Worm (Caenorhabditis elegans) whole organism, L1 larva: ENCODE measurements around the gene R102.4.
A peak's percentile ranks its signal among the peaks of the same experiment; 100 is the strongest.

ENCODE experiments used
- C16A3.4 ChIP-seq: fragments of 150-350 bp; optimal IDR thresholded peaks from 2 replicates; lab custom pipeline; 2014; ENCODE audit warnings: missing biosample characterization, missing genetic modification characterization
- F16B12.6 ChIP-seq: fragments of 150-350 bp; optimal IDR thresholded peaks from 2 replicates; lab custom pipeline; 2014; ENCODE audit warnings: missing biosample characterization, missing genetic modification characterization
- aha-1 ChIP-seq: fragments of 150-350 bp; optimal IDR thresholded peaks from 2 replicates; lab custom pipeline; 2014; ENCODE audit warnings: missing biosample characterization, missing genetic modification characterization
- alr-1 ChIP-seq: fragments of 200-800 bp; sonication (Bioruptor generic); optimal IDR thresholded peaks from 2 replicates; lab custom pipeline; 2018; ENCODE audit warnings: borderline replicate concordance, mild to moderate bottlenecking, missing genetic modification characterization, missing compliant biosample characterization
- blmp-1 ChIP-seq: fragments of 150-350 bp; optimal IDR thresholded peaks from 2 replicates; lab custom pipeline; 2014; ENCODE audit warnings: missing biosample characterization, missing genetic modification characterization
- ceh-82 ChIP-seq, 3 experiments: fragments of 150-350 bp in 1 of 3; sonication (generic microtip) in 2 of 3; optimal IDR thresholded peaks; 2 replicates each; lab custom pipeline; 2014 to 2017; ENCODE audit warnings: missing biosample characterization in 3 of 3, missing genetic modification characterization in 3 of 3
- ceh-90 ChIP-seq: sonication (generic microtip); optimal IDR thresholded peaks from 2 replicates; lab custom pipeline; 2016; ENCODE audit warnings: missing genetic modification characterization, missing compliant biosample characterization
- ces-1 ChIP-seq: fragments of 150-350 bp; optimal IDR thresholded peaks from 2 replicates; lab custom pipeline; 2014; ENCODE audit warnings: missing biosample characterization, missing genetic modification reagents, missing genetic modification characterization
- dpl-1 ChIP-seq, 3 experiments: fragments of 150-350 bp in 2 of 3; sonication (generic microtip) in 1 of 3; optimal IDR thresholded peaks; 2 replicates each; lab custom pipeline; 2014 to 2017; ENCODE audit warnings: missing biosample characterization in 3 of 3, missing genetic modification characterization in 3 of 3, missing genetic modification reagents in 3 of 3
- dsc-1 ChIP-seq: sonication (generic microtip); optimal IDR thresholded peaks from 2 replicates; lab custom pipeline; 2016; ENCODE audit warnings: mild to moderate bottlenecking, missing genetic modification characterization, missing compliant biosample characterization
- efl-1 ChIP-seq, 4 experiments: fragments of 150-350 bp; optimal IDR thresholded peaks in 3 of 4; peaks in 1 of 4; 1 replicate in 1 of 4; 2 replicates in 3 of 4; lab custom pipeline; 2014; ENCODE audit warnings: missing biosample characterization in 2 of 4, missing genetic modification characterization in 2 of 4, missing genetic modification reagents in 2 of 4
- efl-3 ChIP-seq: fragments of 200-800 bp; sonication (Bioruptor generic); optimal IDR thresholded peaks from 2 replicates; lab custom pipeline; 2018; ENCODE audit warnings: mild to moderate bottlenecking, missing genetic modification characterization, missing compliant biosample characterization
- egl-27 ChIP-seq, 2 experiments: fragments of 150-350 bp in 1 of 2; sonication (generic microtip); optimal IDR thresholded peaks; 3 replicates each; lab custom pipeline; 2017 to 2018; ENCODE audit warnings: missing biosample characterization in 2 of 2, missing genetic modification characterization in 2 of 2, missing genetic modification reagents in 2 of 2
- elt-3 ChIP-seq, 6 experiments: fragments of 150-350 bp in 1 of 6; sonication (generic microtip); optimal IDR thresholded peaks; 2 replicates each; lab custom pipeline; 2017 to 2018; ENCODE audit warnings: missing biosample characterization in 6 of 6, missing genetic modification characterization in 6 of 6, inconsistent platforms in 1 of 6
- ets-5 ChIP-seq: fragments of 200-800 bp; sonication (Bioruptor generic); IDR thresholded peaks from 2 replicates; pipeline ENCODE4 v1.3.6; 2022; ENCODE audit warnings: missing genetic modification characterization, missing compliant biosample characterization
- fkh-8 ChIP-seq: sonication (generic microtip); optimal IDR thresholded peaks from 2 replicates; lab custom pipeline; 2016; ENCODE audit warnings: mild to moderate bottlenecking, missing genetic modification characterization, missing compliant biosample characterization
- fos-1 ChIP-seq: fragments of 150-350 bp; optimal IDR thresholded peaks from 2 replicates; lab custom pipeline; 2014; ENCODE audit warnings: missing biosample characterization, missing genetic modification characterization
- grh-1 ChIP-seq: fragments of 200-800 bp; sonication (Bioruptor generic); IDR thresholded peaks from 2 replicates; pipeline ENCODE4 v1.3.6; 2022; ENCODE audit warnings: missing genetic modification reagents, missing genetic modification characterization, missing compliant biosample characterization
- hlh-4 ChIP-seq: sonication (generic microtip); optimal IDR thresholded peaks from 2 replicates; lab custom pipeline; 2016; ENCODE audit warnings: mild to moderate bottlenecking, missing genetic modification characterization, missing compliant biosample characterization
- hpl-2 ChIP-seq: fragments of 150-350 bp; optimal IDR thresholded peaks from 2 replicates; lab custom pipeline; 2014; ENCODE audit warnings: missing biosample characterization, missing genetic modification reagents, missing genetic modification characterization
- irx-1 ChIP-seq: sonication (generic microtip); optimal IDR thresholded peaks from 2 replicates; lab custom pipeline; 2016; ENCODE audit warnings: missing genetic modification characterization, missing compliant biosample characterization
- jun-1 ChIP-seq: fragments of 150-350 bp; optimal IDR thresholded peaks from 2 replicates; lab custom pipeline; 2014; ENCODE audit warnings: missing biosample characterization, missing genetic modification reagents, missing genetic modification characterization
- lin-13 ChIP-seq: fragments of 150-350 bp; optimal IDR thresholded peaks from 2 replicates; lab custom pipeline; 2014; ENCODE audit warnings: missing biosample characterization, missing genetic modification reagents, missing genetic modification characterization
- lin-14 ChIP-seq: fragments of 200-800 bp; sonication (Bioruptor generic); optimal IDR thresholded peaks from 2 replicates; lab custom pipeline; 2018; ENCODE audit warnings: mild to moderate bottlenecking, missing genetic modification characterization, moderate library complexity, missing compliant biosample characterization
- lin-15B ChIP-seq: fragments of 150-350 bp; sonication (generic microtip); optimal IDR thresholded peaks from 3 replicates; lab custom pipeline; 2014; ENCODE audit warnings: missing biosample characterization, missing genetic modification characterization
- lir-3 ChIP-seq: sonication (generic microtip); optimal IDR thresholded peaks from 2 replicates; lab custom pipeline; 2016; ENCODE audit warnings: mild to moderate bottlenecking, missing genetic modification characterization, moderate library complexity, missing compliant biosample characterization; ENCODE audit not compliant: poor library complexity
- lsy-2 ChIP-seq, 2 experiments: fragments of 150-350 bp; optimal IDR thresholded peaks; 2 replicates each; lab custom pipeline; 2014; ENCODE audit warnings: missing biosample characterization in 2 of 2, missing genetic modification characterization in 2 of 2
- mdl-1 ChIP-seq, 2 experiments: fragments of 150-350 bp; optimal IDR thresholded peaks; 2 replicates each; lab custom pipeline; 2014 to 2017; ENCODE audit warnings: missing biosample characterization in 2 of 2, missing genetic modification characterization in 2 of 2, inconsistent platforms in 1 of 2
- mef-2 ChIP-seq: fragments of 150-350 bp; optimal IDR thresholded peaks from 2 replicates; lab custom pipeline; 2014; ENCODE audit warnings: missing biosample characterization, missing genetic modification characterization
- nhr-11 ChIP-seq: fragments of 150-350 bp; optimal IDR thresholded peaks from 2 replicates; lab custom pipeline; 2014; ENCODE audit warnings: missing biosample characterization, missing genetic modification characterization
- nhr-12 ChIP-seq: sonication (generic microtip); optimal IDR thresholded peaks from 2 replicates; lab custom pipeline; 2017; ENCODE audit warnings: missing biosample characterization, missing genetic modification characterization
- nhr-19 ChIP-seq: fragments of 200-800 bp; sonication (Bioruptor generic); conservative IDR thresholded peaks from 2 replicates; pipeline ENCODE4 v1.3.6; 2022; ENCODE audit warnings: missing genetic modification characterization, missing compliant biosample characterization
- nhr-28 ChIP-seq: fragments of 150-350 bp; optimal IDR thresholded peaks from 2 replicates; lab custom pipeline; 2014; ENCODE audit warnings: missing biosample characterization, missing genetic modification characterization
- nhr-71 ChIP-seq: sonication (generic microtip); optimal IDR thresholded peaks from 2 replicates; lab custom pipeline; 2016; ENCODE audit warnings: mild to moderate bottlenecking, missing genetic modification characterization, moderate library complexity, missing compliant biosample characterization
- nhr-84 ChIP-seq: sonication (generic microtip); optimal IDR thresholded peaks from 2 replicates; lab custom pipeline; 2017; ENCODE audit warnings: missing biosample characterization, missing genetic modification characterization
- rnt-1 ChIP-seq: sonication (generic microtip); optimal IDR thresholded peaks from 2 replicates; lab custom pipeline; 2016; ENCODE audit warnings: mild to moderate bottlenecking, missing genetic modification characterization, moderate library complexity, missing compliant biosample characterization
- sptf-1 ChIP-seq: fragments of 150-350 bp; optimal IDR thresholded peaks from 2 replicates; lab custom pipeline; 2014; ENCODE audit warnings: missing biosample characterization, missing genetic modification characterization
- sup-37 ChIP-seq: fragments of 200-800 bp; sonication (Bioruptor generic); optimal IDR thresholded peaks from 2 replicates; lab custom pipeline; 2018; ENCODE audit warnings: mild to moderate bottlenecking, missing genetic modification characterization, missing compliant biosample characterization
- unc-62 ChIP-seq: fragments of 150-350 bp; optimal IDR thresholded peaks from 2 replicates; lab custom pipeline; 2014; ENCODE audit warnings: missing biosample characterization, missing genetic modification reagents, missing genetic modification characterization
- vab-15 ChIP-seq: sonication (generic microtip); optimal IDR thresholded peaks from 2 replicates; lab custom pipeline; 2017; ENCODE audit warnings: missing genotype, mild to moderate bottlenecking, missing genetic modification characterization, missing compliant biosample characterization
- xbp-1 ChIP-seq: sonication (generic microtip); optimal IDR thresholded peaks from 2 replicates; lab custom pipeline; 2016; ENCODE audit warnings: missing genetic modification characterization, missing compliant biosample characterization

R102.4 gene

DNA sequence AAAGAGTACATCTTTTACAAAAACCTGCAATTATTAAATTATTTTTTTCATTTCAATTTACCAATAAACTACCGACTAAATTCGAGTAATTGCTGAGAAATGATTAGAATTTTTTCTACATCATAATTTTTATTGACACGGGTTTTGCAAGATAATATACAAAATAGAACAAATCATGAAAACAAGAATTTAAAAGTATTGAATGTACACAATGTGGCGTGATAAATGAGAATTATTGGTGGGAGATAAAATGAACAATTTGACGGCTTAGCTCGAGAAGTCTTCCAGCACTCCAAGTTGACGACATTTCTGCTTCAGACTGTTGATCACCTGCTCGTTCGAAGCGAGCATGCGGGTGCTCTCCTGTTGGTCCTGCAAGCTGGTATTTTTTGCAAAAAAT, at the start of gene R102.4:
TSS of gene R102.4 (minus strand) at position 101 of the 400 bp plus-strand sequence.
- TF ChIP-seq nhr-11 (no peak), hpl-2 (GFP tag; lab: Kevin White, UChicago) (no peak), hlh-4 (no peak), lin-15B (tag; lab: Kevin White, UChicago) (no peak), dsc-1 (tag; lab: Kevin White, UChicago) (no peak), elt-3 (tag; optimal IDR thresholded peaks at IDR 0.05; lab: Kevin White, UChicago) (no peak), unc-62 (GFP tag; lab: Kevin White, UChicago) (no peak), mef-2 (no peak), nhr-19 (GFP tag; lab: Robert Waterston, UW) (no peak), lsy-2 (tag; optimal IDR thresholded peaks at IDR 0.05; lab: Kevin White, UChicago) (no peak), jun-1 (no peak)

DNA sequence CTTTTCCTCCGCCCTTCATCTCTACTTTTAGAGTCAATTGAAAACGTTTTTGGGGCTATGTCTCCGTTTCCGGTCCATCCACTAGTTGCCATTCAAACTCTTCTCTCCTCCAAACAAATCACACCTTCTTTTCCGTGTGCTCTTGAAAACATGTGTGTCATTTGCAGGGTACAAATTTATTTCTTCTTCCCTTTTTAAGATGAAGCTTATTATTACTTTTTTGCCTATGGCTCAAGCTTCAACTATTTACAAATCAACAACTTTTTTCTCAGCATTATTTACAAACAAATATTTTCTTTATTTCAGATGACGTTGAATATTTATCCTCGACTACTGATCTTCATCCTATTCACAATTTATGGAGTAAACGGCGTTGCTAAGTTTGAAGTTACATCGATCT, 49.4 kb upstream of the R102.4 start, which contains the start of gene T25B9.3:
TSS of gene T25B9.3 (plus strand) at position 301 of the 400 bp plus-strand sequence.
- TF ChIP-seq nhr-19 (GFP tag; lab: Robert Waterston, UW) = no peak
- no peak for TF ChIP-seq alr-1 (tag; lab: Kevin White, UChicago)
- TF ChIP-seq ceh-82 (tag; optimal IDR thresholded peaks at IDR 0.05; lab: Kevin White, UChicago) = no peak
- TF ChIP-seq efl-1 (optimal IDR thresholded peaks at IDR 0.05; lab: Kevin White, UChicago) = no peak
- peak in 1 of 2 experiments; percentile 44 for TF ChIP-seq efl-1 (GFP tag; optimal IDR thresholded peaks at IDR 0.05 in 1 of 2; lab: Kevin White, UChicago)
- TF ChIP-seq nhr-28 (tag; lab: Kevin White, UChicago) = no peak
- TF ChIP-seq irx-1 = no peak

DNA sequence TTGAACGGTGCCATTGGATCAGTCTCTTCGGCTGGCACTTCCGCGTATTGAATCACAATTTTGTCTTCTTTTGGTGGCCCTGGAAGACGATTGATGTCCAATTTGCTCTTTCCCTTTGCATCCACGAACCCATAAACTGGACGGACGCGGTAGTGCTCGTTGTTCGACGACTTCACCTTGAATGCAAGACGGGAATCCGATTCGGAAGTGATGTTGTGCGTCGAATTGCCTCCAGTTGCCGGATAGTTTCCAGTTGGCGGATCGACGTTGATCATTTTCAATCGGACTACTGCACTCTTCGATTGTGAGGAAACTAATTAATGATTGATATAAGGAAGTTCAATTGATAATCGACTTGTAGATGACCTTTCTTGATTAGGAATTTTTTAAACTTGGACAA, 43.2 kb upstream of the R102.4 start, which contains the start of gene ssp-34:
TSS of gene ssp-34 (minus strand) at position 275 of the 400 bp plus-strand sequence.
- TF ChIP-seq ets-5 (GFP tag; lab: Robert Waterston, UW) (no peak), mef-2 (no peak), ces-1 (no peak)

DNA sequence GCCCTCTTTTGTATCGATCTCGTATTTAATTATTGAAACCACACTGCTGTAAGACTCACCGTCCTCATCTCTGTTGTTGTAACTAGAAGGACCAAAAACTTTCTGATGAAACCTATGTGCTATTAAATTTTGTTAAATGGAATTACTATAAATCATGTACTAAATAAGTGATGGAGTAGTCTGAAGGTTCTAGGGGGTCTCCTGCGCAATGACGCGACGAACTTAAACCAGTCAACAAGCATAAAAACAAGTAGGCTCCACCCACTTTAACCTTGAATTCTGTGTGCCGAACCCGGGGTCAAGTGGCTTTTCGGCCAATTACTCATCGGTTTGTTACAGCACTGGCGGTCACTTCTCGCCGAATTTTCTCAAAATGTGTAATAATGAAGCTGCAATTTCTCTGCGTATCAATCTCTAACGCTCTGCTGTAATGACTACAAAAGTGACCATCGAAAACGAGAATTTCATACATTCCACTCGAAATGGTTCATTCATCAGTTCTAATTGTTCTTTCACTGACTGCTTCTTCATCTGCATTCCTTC, 42.0 kb upstream of the R102.4 start, which contains the start of gene grl-21:
TSS of gene grl-21 (plus strand) at position 464 of the 543 bp plus-strand sequence.
- TF ChIP-seq C16A3.4 (tag; lab: Kevin White, UChicago) (no peak), lin-14 (GFP tag; lab: Kevin White, UChicago) (no peak), fkh-8 (tag; lab: Kevin White, UChicago) (no peak), nhr-71 (tag; lab: Kevin White, UChicago) (no peak), F16B12.6 (tag; lab: Kevin White, UChicago) (no peak), vab-15 (tag; lab: Kevin White, UChicago) (no peak), sup-37 (no peak), nhr-28 (tag; lab: Kevin White, UChicago) (no peak), hlh-4 (no peak), blmp-1 (tag; lab: Kevin White, UChicago) (no peak)

DNA sequence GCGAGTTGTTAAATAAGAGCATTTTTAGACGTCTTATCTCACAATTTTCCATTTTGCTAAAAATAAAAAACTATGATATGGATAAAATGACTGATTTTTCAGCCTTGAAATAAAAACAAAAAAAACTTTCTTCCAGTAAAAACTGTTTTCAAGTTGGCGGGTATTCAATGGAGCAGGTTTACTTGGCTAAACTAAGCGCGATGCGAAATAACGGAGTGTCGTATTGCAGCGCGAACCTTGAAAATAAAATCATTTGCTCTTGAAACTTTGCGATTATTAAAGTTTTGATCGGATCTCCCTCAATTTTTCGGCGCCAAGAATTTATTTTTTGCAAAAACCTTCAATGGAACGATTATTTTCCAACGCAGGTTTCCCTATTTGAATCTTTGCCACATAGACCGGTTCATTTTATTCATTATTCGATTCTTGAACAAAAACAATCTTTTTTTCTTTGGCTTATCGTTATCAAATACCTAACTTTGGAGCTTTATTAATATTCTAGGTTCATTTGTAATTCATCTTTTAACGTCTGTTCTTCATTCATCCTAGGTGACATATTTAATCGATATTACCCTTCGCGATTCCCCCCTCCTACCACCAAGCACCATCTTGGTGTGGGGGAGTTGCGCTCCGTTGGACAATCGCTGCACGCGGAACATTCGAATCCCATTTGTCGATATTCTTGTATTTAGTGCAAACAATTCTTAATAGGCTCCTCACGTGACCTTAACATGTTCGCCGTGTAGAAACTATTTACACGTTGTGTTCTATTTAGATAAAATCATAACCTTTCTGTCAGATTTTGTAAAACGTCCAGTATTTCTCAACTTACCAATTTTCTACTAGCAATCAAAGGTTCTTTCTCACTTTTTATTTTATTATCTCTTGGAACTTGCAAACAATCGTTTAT, 39.7 kb upstream of the R102.4 start, which contains the start of the genes orc-5 and cyb-1:
TSS of gene orc-5 (minus strand) at position 62 of the 910 bp plus-strand sequence.
TSS of gene cyb-1 (plus strand) at position 690 of the 910 bp plus-strand sequence.
- TF ChIP-seq dpl-1 (GFP tag; optimal IDR thresholded peaks at IDR 0.05; lab: Kevin White, UChicago) (peak; percentile 97 to 98 (median 97)), nhr-12 (no peak), lin-13 (peak; percentile 82), aha-1 (tag; lab: Kevin White, UChicago) (peak; percentile 10), ceh-90 (tag; lab: Kevin White, UChicago) (peak; percentile 19), grh-1 (GFP tag; lab: Robert Waterston, UW) (peak; percentile 74), mdl-1 (tag; optimal IDR thresholded peaks at IDR 0.05; lab: Kevin White, UChicago) (peak in 1 of 2 experiments; percentile 66), lir-3 (peak; percentile 55), jun-1 (peak; percentile 58), sptf-1 (no peak), hlh-4 (no peak), fos-1 (tag; lab: Kevin White, UChicago) (peak; percentile 34), efl-3 (no peak), rnt-1 (tag; lab: Kevin White, UChicago) (peak; percentile 87), lsy-2 (tag; optimal IDR thresholded peaks at IDR 0.05; lab: Kevin White, UChicago) (peak; percentile 85 to 93), egl-27 (tag; optimal IDR thresholded peaks at IDR 0.05; lab: Kevin White, UChicago) (no peak), nhr-84 (tag; lab: Kevin White, UChicago) (no peak), dsc-1 (tag; lab: Kevin White, UChicago) (peak; percentile 70), xbp-1 (tag; lab: Kevin White, UChicago) (peak; percentile 86)
